Fruit fly (Drosophila melanogaster) whole organism, embryonic: Measurements from ENCODE around the gene CG44142.
A peak's percentile ranks its signal among the peaks of the same experiment; 100 is the strongest.

Experiments used
- CG10147 ChIP-seq: fragments of 200-800 bp; sonication (Bioruptor generic); optimal IDR thresholded peaks from 2 replicates; lab custom pipeline; 2019; ENCODE audit warnings: missing biosample characterization, mild to moderate bottlenecking, missing genetic modification characterization, moderate library complexity
- CG1233 ChIP-seq: fragments of 200-800 bp; sonication (Bioruptor generic); optimal IDR thresholded peaks from 4 replicates; lab custom pipeline; 2018; ENCODE audit warnings: missing biosample characterization, mild to moderate bottlenecking, missing genetic modification characterization
- CG13287 ChIP-seq: fragments of 200-800 bp; sonication (Bioruptor generic); IDR thresholded peaks from 2 replicates; pipeline ENCODE4 v1.3.6; 2022; ENCODE audit warnings: missing biosample characterization, missing genetic modification characterization; ENCODE audit not compliant: partially characterized antibody
- CG17568 ChIP-seq: fragments of 200-800 bp; sonication (Bioruptor generic); optimal IDR thresholded peaks from 2 replicates; lab custom pipeline; 2018; ENCODE audit warnings: missing biosample characterization, mild to moderate bottlenecking, missing genetic modification characterization, moderate library complexity
- CG2875 ChIP-seq: fragments of 200-800 bp; sonication (Bioruptor generic); optimal IDR thresholded peaks from 2 replicates; lab custom pipeline; 2017; ENCODE audit warnings: missing biosample characterization, mild to moderate bottlenecking, missing genetic modification characterization, missing genetic modification reagents
- CG32532 ChIP-seq: fragments of 200-800 bp; sonication (Bioruptor generic); IDR thresholded peaks from 2 replicates; pipeline ENCODE4 v1.3.6; 2022; ENCODE audit warnings: missing biosample characterization, missing genetic modification characterization
- CG34422 ChIP-seq: fragments of 200-800 bp; sonication (Bioruptor generic); IDR thresholded peaks from 3 replicates; pipeline ENCODE4 v1.3.6; 2022; ENCODE audit warnings: missing biosample characterization, missing genetic modification characterization
- CG6175 ChIP-seq: fragments of 200-800 bp; sonication (Bioruptor generic); IDR thresholded peaks from 3 replicates; pipeline ENCODE4 v1.3.6; 2022; ENCODE audit warnings: missing biosample characterization, missing genetic modification characterization
- CG6254 ChIP-seq: fragments of 200-800 bp; sonication (Bioruptor generic); optimal IDR thresholded peaks from 3 replicates; lab custom pipeline; 2017; ENCODE audit warnings: mild to moderate bottlenecking, missing biosample characterization, missing genetic modification reagents, missing genetic modification characterization
- Dfd ChIP-seq, 2 experiments: fragments of >200 bp; optimal IDR thresholded peaks; 2 replicates each; lab custom pipeline; 2017; ENCODE audit warnings: missing biosample characterization in 2 of 2, missing genetic modification characterization in 2 of 2
- HLH54F ChIP-seq: fragments of 200-800 bp; sonication (Bioruptor generic); optimal IDR thresholded peaks from 3 replicates; lab custom pipeline; 2016; ENCODE audit warnings: missing biosample characterization, missing genetic modification characterization
- Jarid2 ChIP-seq: fragments of 200-800 bp; sonication (Bioruptor generic); optimal IDR thresholded peaks from 3 replicates; lab custom pipeline; 2017; ENCODE audit warnings: mild to moderate bottlenecking, missing biosample characterization, missing genetic modification reagents, missing genetic modification characterization
- Nf-YB ChIP-seq: fragments of 200-800 bp; sonication (Bioruptor generic); optimal IDR thresholded peaks from 3 replicates; lab custom pipeline; 2019; ENCODE audit warnings: missing biosample characterization, mild to moderate bottlenecking, missing genetic modification characterization, moderate library complexity
- Sox102F ChIP-seq: fragments of 200-800 bp; sonication (Bioruptor generic); optimal IDR thresholded peaks from 2 replicates; lab custom pipeline; 2018; ENCODE audit warnings: missing biosample characterization, mild to moderate bottlenecking, missing genetic modification characterization, moderate library complexity
- Sry-β ChIP-seq: fragments of 200-800 bp; sonication (Bioruptor generic); optimal IDR thresholded peaks from 2 replicates; lab custom pipeline; 2018; ENCODE audit warnings: missing biosample characterization, mild to moderate bottlenecking, missing genetic modification characterization, moderate library complexity
- Stat92E ChIP-seq, 3 experiments: fragments of >200 bp in 2 of 3; fragments of 200-800 bp in 1 of 3; sonication (Bioruptor generic) in 1 of 3; optimal IDR thresholded peaks; 2 replicates each; lab custom pipeline; 2017 to 2019; ENCODE audit warnings: missing biosample characterization in 3 of 3, missing genetic modification characterization in 3 of 3, mild to moderate bottlenecking in 1 of 3, moderate library complexity in 1 of 3
- Trl ChIP-seq, 3 experiments: fragments of >200 bp in 2 of 3; fragments of 200-800 bp in 1 of 3; sonication (Bioruptor generic) in 1 of 3; optimal IDR thresholded peaks; 2 replicates in 1 of 3; 3 replicates in 2 of 3; lab custom pipeline; 2016 to 2017; ENCODE audit warnings: missing biosample characterization in 1 of 3, missing genetic modification characterization in 1 of 3
- Xrp1 ChIP-seq: fragments of 200-800 bp; sonication (Bioruptor generic); IDR thresholded peaks from 2 replicates; pipeline ENCODE4 v1.3.6; 2022; ENCODE audit warnings: missing biosample characterization, missing genetic modification characterization
- chinmo ChIP-seq: fragments of 200-800 bp; sonication (Bioruptor generic); IDR thresholded peaks from 4 replicates; pipeline ENCODE4 v1.3.6; 2022; ENCODE audit warnings: missing biosample characterization, missing genetic modification characterization; ENCODE audit not compliant: partially characterized antibody
- chn ChIP-seq: fragments of 200-800 bp; sonication (Bioruptor generic); optimal IDR thresholded peaks from 2 replicates; lab custom pipeline; 2016; ENCODE audit warnings: missing biosample characterization, missing genetic modification characterization
- dati ChIP-seq: fragments of 200-800 bp; sonication (Bioruptor generic); IDR thresholded peaks from 2 replicates; pipeline ENCODE4 v1.3.6; 2022; ENCODE audit warnings: missing biosample characterization, missing genetic modification characterization
- dmrt99B ChIP-seq: fragments of 200-800 bp; sonication (Bioruptor generic); optimal IDR thresholded peaks from 2 replicates; lab custom pipeline; 2018; ENCODE audit warnings: missing biosample characterization, mild to moderate bottlenecking, missing genetic modification characterization, moderate library complexity
- hkb ChIP-seq, 2 experiments: fragments of 200-800 bp in 1 of 2; fragments of >200 bp in 1 of 2; sonication (Bioruptor generic) in 1 of 2; IDR thresholded peaks in 1 of 2; optimal IDR thresholded peaks in 1 of 2; 2 replicates each; pipeline versions ENCODE4 v1.3.6 to Lab custom; 2017 to 2022; ENCODE audit warnings: missing biosample characterization in 1 of 2, missing genetic modification characterization in 1 of 2
- insv ChIP-seq, 2 experiments: fragments of 200-800 bp; sonication (Bioruptor generic); optimal IDR thresholded peaks; 3 replicates each; lab custom pipeline; 2016 to 2018; ENCODE audit warnings: missing biosample characterization in 2 of 2, missing genetic modification characterization in 2 of 2
- jigr1 ChIP-seq: fragments of 200-800 bp; sonication (Bioruptor generic); IDR thresholded peaks from 3 replicates; pipeline ENCODE4 v1.3.6; 2022; ENCODE audit warnings: missing biosample characterization, missing genetic modification characterization
- onecut ChIP-seq: fragments of 200-800 bp; sonication (Bioruptor generic); IDR thresholded peaks from 2 replicates; pipeline ENCODE4 v1.3.6; 2022; ENCODE audit warnings: missing biosample characterization, missing genetic modification characterization
- peb ChIP-seq: fragments of 200-800 bp; sonication (Bioruptor generic); IDR thresholded peaks from 2 replicates; pipeline ENCODE4 v1.3.6; 2022; ENCODE audit warnings: missing biosample characterization, missing genetic modification characterization
- pho ChIP-seq: fragments of 200-800 bp; sonication (Bioruptor generic); optimal IDR thresholded peaks from 2 replicates; lab custom pipeline; 2016; ENCODE audit warnings: missing biosample characterization, missing genetic modification characterization
- salm ChIP-seq: fragments of 200-800 bp; sonication (Bioruptor generic); optimal IDR thresholded peaks from 2 replicates; lab custom pipeline; 2018; ENCODE audit warnings: missing biosample characterization, mild to moderate bottlenecking, missing genetic modification characterization
- scrt ChIP-seq: fragments of 200-800 bp; sonication (Bioruptor generic); optimal IDR thresholded peaks from 2 replicates; lab custom pipeline; 2018; ENCODE audit warnings: missing biosample characterization, mild to moderate bottlenecking, missing genetic modification characterization, moderate library complexity
- sd ChIP-seq: fragments of 200-800 bp; sonication (Bioruptor generic); optimal IDR thresholded peaks from 3 replicates; lab custom pipeline; 2018; ENCODE audit warnings: missing biosample characterization, mild to moderate bottlenecking, missing genetic modification characterization, moderate library complexity
- sna ChIP-seq: fragments of 200-800 bp; sonication (Bioruptor generic); IDR thresholded peaks from 2 replicates; pipeline ENCODE4 v1.3.6; 2022; ENCODE audit warnings: missing biosample characterization, missing genetic modification characterization; ENCODE audit not compliant: partially characterized antibody
- tio ChIP-seq: fragments of 200-800 bp; sonication (Bioruptor generic); optimal IDR thresholded peaks from 2 replicates; lab custom pipeline; 2017; ENCODE audit warnings: missing biosample characterization, missing genetic modification characterization, inconsistent platforms
- vfl ChIP-seq: fragments of 200-800 bp; sonication (Bioruptor generic); optimal IDR thresholded peaks from 2 replicates; lab custom pipeline; 2016; ENCODE audit warnings: missing biosample characterization, missing genetic modification characterization
- wek ChIP-seq: fragments of 200-800 bp; sonication (Bioruptor generic); optimal IDR thresholded peaks from 3 replicates; lab custom pipeline; 2018; ENCODE audit warnings: missing biosample characterization, mild to moderate bottlenecking, missing genetic modification characterization, moderate library complexity

The CG44142 gene

DNA sequence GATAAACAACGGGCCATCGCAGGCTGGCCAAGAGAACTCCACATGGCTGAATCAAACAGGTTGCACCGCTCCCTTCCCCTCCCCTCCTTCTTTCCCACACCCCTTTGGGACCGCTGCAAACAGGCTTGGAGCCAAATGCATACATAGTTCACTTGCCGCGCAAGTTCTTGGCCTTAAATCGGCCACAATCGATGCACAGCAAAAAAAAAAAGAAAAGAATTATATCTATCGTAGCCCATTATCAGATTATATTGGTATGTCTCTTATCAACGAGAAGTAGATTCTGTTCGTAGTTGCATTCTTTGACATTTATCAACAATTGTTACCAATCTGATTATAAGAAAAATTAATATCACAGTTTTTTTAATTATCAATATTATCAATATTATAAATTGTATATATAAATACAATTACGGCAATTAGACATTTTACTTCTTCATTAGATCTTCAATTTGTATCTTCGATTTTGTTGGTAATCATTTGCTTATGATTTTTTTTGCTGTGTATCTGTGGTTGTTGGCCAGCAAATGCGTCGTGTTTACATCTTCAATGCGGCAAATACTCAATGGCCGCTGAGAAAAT lies 7.6 kb downstream of the CG44142 start (continued):
- TF ChIP-seq tio (GFP tag; lab: Kevin White, UChicago), result peak; percentile 14
- TF ChIP-seq CG2875 (GFP tag; lab: Kevin White, UChicago), result peak; percentile 48
- TF ChIP-seq CG6254 (GFP tag; lab: Kevin White, UChicago), result peak; percentile 52

DNA sequence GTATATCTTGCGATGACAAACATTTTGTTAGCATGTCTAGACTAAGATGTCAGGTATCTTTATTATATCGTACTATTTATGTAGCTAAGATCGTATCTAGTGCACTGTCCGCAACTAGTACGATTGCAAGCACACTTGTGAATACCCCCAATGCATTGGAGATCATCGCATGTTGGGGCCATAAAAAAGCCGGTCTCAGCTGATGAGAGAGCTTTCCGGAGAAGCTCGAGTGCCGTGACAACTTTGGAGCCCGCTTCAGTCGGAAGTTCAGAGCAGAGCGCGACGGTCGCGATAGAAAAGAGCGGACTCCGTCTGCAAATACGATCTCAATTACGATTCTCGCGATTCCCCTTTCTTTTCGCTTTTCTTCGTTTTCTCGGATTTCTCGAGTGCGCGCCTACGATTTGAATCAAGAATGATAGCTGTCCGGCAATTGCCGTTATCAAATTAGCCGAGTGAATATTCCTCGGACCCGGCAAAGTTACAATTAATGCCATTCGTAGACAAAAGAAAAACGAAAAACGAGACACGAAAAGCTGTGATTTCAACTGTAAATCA lies 8.4 kb downstream of the CG44142 start:
- TF ChIP-seq insv (GFP tag; optimal IDR thresholded peaks at IDR 0.05; lab: Kevin White, UChicago), result no peak
- peak; percentile 36 for TF ChIP-seq Jarid2 (GFP tag; lab: Kevin White, UChicago)
- TF ChIP-seq Stat92E (GFP tag; optimal IDR thresholded peaks at IDR 0.05; lab: Kevin White, UChicago), result no peak
- TF ChIP-seq Sry-β (GFP tag; lab: Kevin White, UChicago), result no peak
- TF ChIP-seq dati (GFP tag; lab: Robert Waterston, UW), result no peak
- no peak for TF ChIP-seq CG1233 (GFP tag; lab: Kevin White, UChicago)
- no peak for TF ChIP-seq CG6175
- TF ChIP-seq CG32532 (GFP tag; lab: Robert Waterston, UW), result no peak
- TF ChIP-seq chinmo (GFP tag; lab: Robert Waterston, UW), result 0 out of 4 replicates have a peak, but pooled peaks have one; percentile 33
- no peak for TF ChIP-seq vfl (GFP tag; lab: Kevin White, UChicago)
- TF ChIP-seq sna (GFP tag; lab: Robert Waterston, UW), result 0 out of 2 replicates have a peak, but pooled peaks have one; percentile 24
- peak; percentile 86 for TF ChIP-seq wek (GFP tag; lab: Kevin White, UChicago)
- peak; percentile 40; the same call in 1 of the 2 replicates for TF ChIP-seq CG13287 (GFP tag; lab: Robert Waterston, UW)
- TF ChIP-seq peb (GFP tag; lab: Robert Waterston, UW), result no peak
- TF ChIP-seq chn (GFP tag; lab: Kevin White, UChicago), result no peak
- TF ChIP-seq CG34422 (GFP tag; lab: Robert Waterston, UW), result no peak
- peak; percentile 22 to 25 for TF ChIP-seq Trl (optimal IDR thresholded peaks at IDR 0.05; lab: Kevin White, UChicago)
- no peak for TF ChIP-seq Trl (GFP tag; optimal IDR thresholded peaks at IDR 0.05; lab: Kevin White, UChicago)

DNA sequence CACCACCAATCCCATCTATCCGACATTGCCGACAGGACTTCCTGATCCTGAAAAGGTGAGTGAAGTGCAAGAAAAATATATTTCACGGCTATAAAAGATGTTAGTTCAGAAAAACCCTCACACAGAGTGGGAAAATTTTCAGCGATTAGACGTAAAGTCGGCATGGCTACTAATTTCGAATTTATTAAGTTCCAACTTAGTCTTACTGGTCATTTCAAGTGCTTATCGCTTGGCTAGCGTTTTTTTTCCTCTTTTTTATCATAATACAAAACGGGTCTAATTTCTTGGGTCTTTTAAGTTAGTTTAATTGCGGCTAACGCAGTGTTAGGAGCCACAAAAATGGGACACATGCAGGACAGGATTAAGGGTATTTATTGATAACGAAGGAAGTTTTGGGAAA lies 9.9 kb downstream of the CG44142 start, which contains the start of gene CG43208:
Gene CG43208, plus strand, starts transcription at position 301 of the 400 bp plus-strand sequence.
- no peak for TF ChIP-seq HLH54F (GFP tag; lab: Kevin White, UChicago)
- TF ChIP-seq scrt (GFP tag; lab: Kevin White, UChicago), result no peak
- TF ChIP-seq CG10147 (GFP tag; lab: Kevin White, UChicago), result no peak
- TF ChIP-seq Dfd (GFP tag; optimal IDR thresholded peaks at IDR 0.05; lab: Kevin White, UChicago), result no peak
- no peak for TF ChIP-seq sd (tag; lab: Kevin White, UChicago)
- TF ChIP-seq onecut (GFP tag; lab: Robert Waterston, UW), result no peak
- no peak for TF ChIP-seq Sox102F
- no peak for TF ChIP-seq salm (tag; lab: Kevin White, UChicago)
- no peak for TF ChIP-seq Xrp1 (GFP tag; lab: Robert Waterston, UW)
- no peak for TF ChIP-seq dmrt99B (tag; lab: Kevin White, UChicago)
- TF ChIP-seq Nf-YB (GFP tag; lab: Kevin White, UChicago), result no peak
- no peak for TF ChIP-seq CG17568 (GFP tag; lab: Kevin White, UChicago)
- no peak for TF ChIP-seq Stat92E (GFP tag; optimal IDR thresholded peaks at IDR 0.05; lab: Kevin White, UChicago)
- no peak for TF ChIP-seq jigr1 (GFP tag; lab: Robert Waterston, UW)
- no peak for TF ChIP-seq wek (GFP tag; lab: Kevin White, UChicago)
- TF ChIP-seq pho (GFP tag; lab: Kevin White, UChicago), result no peak
- no peak for TF ChIP-seq hkb (optimal IDR thresholded peaks at IDR 0.05; lab: Kevin White, UChicago)
- TF ChIP-seq hkb (GFP tag; IDR thresholded peaks at IDR 0.05; lab: Robert Waterston, UW), result no peak
